Fruit fly (Drosophila melanogaster) whole organism, embryonic: Measurements from ENCODE around the gene Sfp26Ad.

ENCODE experiments used
- Ada2b ChIP-seq: fragments of 200-800 bp; sonication (Bioruptor generic); IDR thresholded peaks from 2 replicates; pipeline ENCODE4 v1.3.6; 2022; ENCODE audit warnings: missing biosample characterization, missing genetic modification characterization
- Antp ChIP-seq: fragments of 200-800 bp; sonication (Bioruptor generic); optimal IDR thresholded peaks from 3 replicates; lab custom pipeline; 2016; ENCODE audit warnings: missing biosample characterization, missing genetic modification characterization
- BtbVII ChIP-seq: fragments of 200-800 bp; sonication (Bioruptor generic); optimal IDR thresholded peaks from 3 replicates; lab custom pipeline; 2017; ENCODE audit warnings: missing biosample characterization, mild to moderate bottlenecking, missing genetic modification characterization
- C15 ChIP-seq: fragments of 200-800 bp; sonication (Bioruptor generic); IDR thresholded peaks from 3 replicates; pipeline ENCODE4 v1.3.6; 2022; ENCODE audit warnings: missing biosample characterization, missing genetic modification characterization
- CG10267 ChIP-seq: fragments of 200-800 bp; sonication (Bioruptor generic); optimal IDR thresholded peaks from 2 replicates; lab custom pipeline; 2018; ENCODE audit warnings: missing biosample characterization, mild to moderate bottlenecking, missing genetic modification characterization, moderate library complexity
- CG11723 ChIP-seq: fragments of 200-800 bp; sonication (Bioruptor generic); optimal IDR thresholded peaks from 2 replicates; lab custom pipeline; 2017; ENCODE audit warnings: missing biosample characterization, mild to moderate bottlenecking, missing genetic modification characterization
- CG13775 ChIP-seq: fragments of 200-800 bp; sonication (Bioruptor generic); optimal IDR thresholded peaks from 3 replicates; lab custom pipeline; 2017; ENCODE audit warnings: missing biosample characterization, mild to moderate bottlenecking, missing genetic modification characterization
- CG14860 ChIP-seq: fragments of 200-800 bp; sonication (Bioruptor generic); IDR thresholded peaks from 3 replicates; pipeline ENCODE4 v1.3.6; 2022; ENCODE audit warnings: missing biosample characterization, missing genetic modification characterization; ENCODE audit not compliant: partially characterized antibody
- CG15269 ChIP-seq: fragments of 200-800 bp; sonication (Bioruptor generic); optimal IDR thresholded peaks from 2 replicates; lab custom pipeline; 2018; ENCODE audit warnings: missing biosample characterization, mild to moderate bottlenecking, missing genetic modification characterization, moderate library complexity
- CG15514 ChIP-seq: fragments of 200-800 bp; sonication (Bioruptor generic); optimal IDR thresholded peaks from 3 replicates; lab custom pipeline; 2017; ENCODE audit warnings: missing biosample characterization, missing genetic modification characterization, mild to moderate bottlenecking, moderate library complexity, missing genetic modification reagents
- CG15696 ChIP-seq: fragments of 200-800 bp; sonication (Bioruptor generic); optimal IDR thresholded peaks from 2 replicates; lab custom pipeline; 2019; ENCODE audit warnings: missing biosample characterization, mild to moderate bottlenecking, missing genetic modification characterization, moderate library complexity
- CG18262 ChIP-seq: fragments of 200-800 bp; optimal IDR thresholded peaks from 3 replicates; lab custom pipeline; 2019; ENCODE audit warnings: missing biosample characterization, mild to moderate bottlenecking, missing genetic modification characterization, moderate library complexity
- CG1832 ChIP-seq: fragments of 200-800 bp; sonication (Bioruptor generic); optimal IDR thresholded peaks from 2 replicates; lab custom pipeline; 2017; ENCODE audit warnings: missing biosample characterization, mild to moderate bottlenecking, missing genetic modification characterization, inconsistent platforms
- CG30020 ChIP-seq: fragments of 200-800 bp; optimal IDR thresholded peaks from 2 replicates; lab custom pipeline; 2019; ENCODE audit warnings: missing biosample characterization, mild to moderate bottlenecking, missing genetic modification characterization, moderate library complexity
- CG3407 ChIP-seq: fragments of 200-800 bp; sonication (Bioruptor generic); optimal IDR thresholded peaks from 2 replicates; lab custom pipeline; 2018; ENCODE audit warnings: missing biosample characterization, mild to moderate bottlenecking, missing genetic modification characterization
- CG34224 ChIP-seq: fragments of 200-800 bp; sonication (Bioruptor generic); IDR thresholded peaks from 3 replicates; pipeline ENCODE4 v1.3.6; 2022; ENCODE audit warnings: missing biosample characterization, missing genetic modification characterization; ENCODE audit not compliant: partially characterized antibody
- CG4404 ChIP-seq: fragments of 200-800 bp; sonication (Bioruptor generic); IDR thresholded peaks from 2 replicates; pipeline ENCODE4 v1.3.6; 2022; ENCODE audit warnings: missing biosample characterization, missing genetic modification characterization
- CG4424 ChIP-seq: fragments of 200-800 bp; sonication (Bioruptor generic); optimal IDR thresholded peaks from 3 replicates; lab custom pipeline; 2016; ENCODE audit warnings: missing biosample characterization, missing genetic modification characterization
- CG7745 ChIP-seq: fragments of 200-800 bp; sonication (Bioruptor generic); optimal IDR thresholded peaks from 2 replicates; lab custom pipeline; 2018; ENCODE audit warnings: missing biosample characterization, mild to moderate bottlenecking, missing genetic modification characterization, moderate library complexity
- CG9727 ChIP-seq: fragments of 200-800 bp; sonication (Bioruptor generic); optimal IDR thresholded peaks from 3 replicates; lab custom pipeline; 2017; ENCODE audit warnings: missing biosample characterization, mild to moderate bottlenecking, missing genetic modification characterization
- D ChIP-seq, 2 experiments: fragments of 200-800 bp in 1 of 2; fragments of >200 bp in 1 of 2; sonication (Bioruptor generic) in 1 of 2; optimal IDR thresholded peaks; 2 replicates in 1 of 2; 3 replicates in 1 of 2; lab custom pipeline; 2017; ENCODE audit warnings: mild to moderate bottlenecking in 1 of 2, missing biosample characterization in 1 of 2, missing genetic modification characterization in 1 of 2, missing genetic modification reagents in 1 of 2
- Dad ChIP-seq: fragments of 200-800 bp; sonication (Bioruptor generic); optimal IDR thresholded peaks from 3 replicates; lab custom pipeline; 2016; ENCODE audit warnings: missing biosample characterization, missing genetic modification characterization
- Deaf1 ChIP-seq: fragments of 200-800 bp; optimal IDR thresholded peaks from 3 replicates; lab custom pipeline; 2019; ENCODE audit warnings: missing biosample characterization, mild to moderate bottlenecking, missing genetic modification characterization, moderate library complexity
- Gug ChIP-seq: fragments of 200-800 bp; sonication (Bioruptor generic); IDR thresholded peaks from 4 replicates; pipeline ENCODE4 v1.3.6; 2022; ENCODE audit warnings: missing biosample characterization, missing genetic modification characterization
- NFAT ChIP-seq: fragments of 200-800 bp; sonication (Bioruptor generic); IDR thresholded peaks from 2 replicates; pipeline ENCODE4 v1.3.6; 2022; ENCODE audit warnings: missing biosample characterization, missing genetic modification characterization
- TFAM ChIP-seq: fragments of 200-800 bp; sonication (Bioruptor generic); optimal IDR thresholded peaks from 2 replicates; lab custom pipeline; 2017; ENCODE audit warnings: missing biosample characterization, missing genetic modification characterization, inconsistent platforms
- Taf1 ChIP-seq: fragments of 200-800 bp; sonication (Bioruptor generic); IDR thresholded peaks from 2 replicates; pipeline ENCODE4 v1.3.6; 2022; ENCODE audit warnings: missing biosample characterization, missing genetic modification characterization
- chif ChIP-seq, 2 experiments: fragments of 200-800 bp; sonication (Bioruptor generic); optimal IDR thresholded peaks; 3 replicates each; lab custom pipeline; 2016; ENCODE audit warnings: missing biosample characterization in 2 of 2, missing genetic modification characterization in 2 of 2
- chinmo ChIP-seq: fragments of 200-800 bp; sonication (Bioruptor generic); IDR thresholded peaks from 4 replicates; pipeline ENCODE4 v1.3.6; 2022; ENCODE audit warnings: missing biosample characterization, missing genetic modification characterization; ENCODE audit not compliant: partially characterized antibody
- eve ChIP-seq, 2 experiments: fragments of >200 bp; optimal IDR thresholded peaks; 2 replicates each; lab custom pipeline; 2017; ENCODE audit warnings: missing biosample characterization in 2 of 2, missing genetic modification characterization in 2 of 2
- fd64A ChIP-seq: fragments of 200-800 bp; sonication (Bioruptor generic); optimal IDR thresholded peaks from 3 replicates; lab custom pipeline; 2018; ENCODE audit warnings: missing biosample characterization, mild to moderate bottlenecking, missing genetic modification characterization
- fd96Cb ChIP-seq: fragments of 200-800 bp; sonication (Bioruptor generic); optimal IDR thresholded peaks from 2 replicates; lab custom pipeline; 2018; ENCODE audit warnings: missing biosample characterization, mild to moderate bottlenecking, missing genetic modification characterization, moderate library complexity
- fru ChIP-seq: fragments of >200 bp; optimal IDR thresholded peaks from 2 replicates; lab custom pipeline; 2017
- fu2 ChIP-seq: fragments of 200-800 bp; sonication (Bioruptor generic); optimal IDR thresholded peaks from 2 replicates; lab custom pipeline; 2016; ENCODE audit warnings: missing biosample characterization, missing genetic modification characterization
- gce ChIP-seq: fragments of 200-800 bp; sonication (Bioruptor generic); IDR thresholded peaks from 3 replicates; pipeline ENCODE4 v1.3.6; 2022; ENCODE audit warnings: missing biosample characterization, missing genetic modification characterization
- grau ChIP-seq: fragments of 200-800 bp; optimal IDR thresholded peaks from 3 replicates; lab custom pipeline; 2019; ENCODE audit warnings: missing biosample characterization, mild to moderate bottlenecking, missing genetic modification characterization, moderate library complexity
- gro ChIP-seq: fragments of 200-800 bp; sonication (Bioruptor generic); optimal IDR thresholded peaks from 2 replicates; lab custom pipeline; 2016; ENCODE audit warnings: missing biosample characterization, missing genetic modification characterization
- gt ChIP-seq: fragments of 200-800 bp; sonication (Bioruptor generic); IDR thresholded peaks from 2 replicates; pipeline ENCODE4 v1.3.6; 2022; ENCODE audit warnings: missing biosample characterization, missing genetic modification characterization
- jumu ChIP-seq: fragments of 200-800 bp; sonication (Bioruptor generic); optimal IDR thresholded peaks from 3 replicates; lab custom pipeline; 2016; ENCODE audit warnings: missing biosample characterization, missing genetic modification characterization
- ken ChIP-seq: fragments of 200-800 bp; sonication (Bioruptor generic); IDR thresholded peaks from 3 replicates; pipeline ENCODE4 v1.3.6; 2022; ENCODE audit warnings: missing biosample characterization, missing genetic modification characterization
- lov ChIP-seq, 2 experiments: fragments of 200-800 bp in 1 of 2; fragments of >200 bp in 1 of 2; sonication (Bioruptor generic) in 1 of 2; IDR thresholded peaks in 1 of 2; optimal IDR thresholded peaks in 1 of 2; 2 replicates in 1 of 2; 3 replicates in 1 of 2; pipeline versions ENCODE4 v1.3.6 to Lab custom; 2017 to 2022; ENCODE audit warnings: missing biosample characterization in 1 of 2, missing genetic modification characterization in 1 of 2
- peb ChIP-seq: fragments of 200-800 bp; sonication (Bioruptor generic); IDR thresholded peaks from 2 replicates; pipeline ENCODE4 v1.3.6; 2022; ENCODE audit warnings: missing biosample characterization, missing genetic modification characterization
- pfk ChIP-seq: fragments of 200-800 bp; sonication (Bioruptor generic); optimal IDR thresholded peaks from 2 replicates; lab custom pipeline; 2018; ENCODE audit warnings: missing biosample characterization, mild to moderate bottlenecking, missing genetic modification characterization, moderate library complexity
- pros ChIP-seq: fragments of 200-800 bp; sonication (Bioruptor generic); optimal IDR thresholded peaks from 3 replicates; lab custom pipeline; 2019; ENCODE audit warnings: missing biosample characterization, mild to moderate bottlenecking, missing genetic modification characterization, moderate library complexity
- sob ChIP-seq: fragments of 200-800 bp; sonication (Bioruptor generic); IDR thresholded peaks from 2 replicates; pipeline ENCODE4 v1.3.6; 2022; ENCODE audit warnings: missing biosample characterization, missing genetic modification characterization
- sqz ChIP-seq: fragments of 200-800 bp; sonication (Bioruptor generic); optimal IDR thresholded peaks from 3 replicates; lab custom pipeline; 2018; ENCODE audit warnings: missing biosample characterization, mild to moderate bottlenecking, missing genetic modification characterization
- vvl ChIP-seq: fragments of 200-800 bp; sonication (Bioruptor generic); IDR thresholded peaks from 2 replicates; pipeline ENCODE4 v1.3.6; 2022; ENCODE audit warnings: missing biosample characterization, missing genetic modification characterization
- z ChIP-seq: fragments of 200-800 bp; sonication (Bioruptor generic); IDR thresholded peaks from 3 replicates; pipeline ENCODE4 v1.3.6; 2022; ENCODE audit warnings: missing biosample characterization, missing genetic modification characterization
- zen ChIP-seq: fragments of 200-800 bp; sonication (Bioruptor generic); optimal IDR thresholded peaks from 3 replicates; lab custom pipeline; 2018; ENCODE audit warnings: missing biosample characterization, mild to moderate bottlenecking, missing genetic modification characterization, moderate library complexity

Gene Sfp26Ad

DNA sequence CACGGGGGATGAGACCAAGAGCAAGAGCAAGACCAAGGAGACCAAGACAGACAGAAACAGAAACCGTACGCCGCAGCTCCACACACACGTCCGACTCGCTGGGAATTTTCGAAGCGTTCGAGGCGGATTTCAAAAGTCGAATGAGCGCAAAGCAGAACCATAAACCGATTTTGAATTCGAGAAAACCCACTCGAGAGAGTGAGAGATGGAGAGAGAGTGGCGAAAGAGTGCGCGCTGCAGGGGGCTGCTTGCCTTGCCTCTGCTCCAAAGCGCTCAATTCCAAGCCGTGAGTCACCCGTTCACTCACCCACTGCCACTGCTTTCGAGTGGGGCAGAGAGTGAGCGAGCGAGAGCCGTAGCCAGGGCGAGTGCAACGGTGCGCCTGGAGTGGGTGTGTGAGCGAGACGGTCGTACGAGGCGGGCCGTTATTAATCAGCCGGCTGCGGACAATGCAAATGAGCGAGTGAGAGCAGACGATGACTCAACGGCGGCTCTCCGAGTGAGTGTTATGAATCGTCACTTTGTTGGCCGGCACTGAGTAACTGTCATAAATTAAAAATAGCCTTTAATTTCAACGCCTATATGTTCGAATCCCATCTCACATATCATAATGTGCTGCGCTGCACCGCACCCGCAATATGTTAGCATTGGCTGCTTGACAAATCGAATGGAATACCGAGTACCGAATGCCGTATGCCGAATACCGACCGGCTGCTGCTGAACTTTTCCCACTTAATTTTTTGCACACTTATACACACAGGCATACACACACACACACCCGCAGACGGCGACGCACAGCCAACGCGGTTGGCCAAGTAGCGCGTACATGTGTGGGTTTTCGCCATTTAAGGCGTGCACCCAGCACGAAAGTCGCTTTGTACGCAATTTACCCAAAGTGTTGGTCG, 37.1 kb upstream of the Sfp26Ad start (continued):
- peak; percentile 6 for TF ChIP-seq sqz
- peak; percentile 33 for TF ChIP-seq grau (tag; lab: Kevin White, UChicago)
- peak; percentile 42 for TF ChIP-seq pfk (GFP tag; lab: Kevin White, UChicago)
- TF ChIP-seq Taf1: no peak
- TF ChIP-seq fd64A: no peak
- TF ChIP-seq z: no peak
- TF ChIP-seq zen (tag; lab: Kevin White, UChicago): no peak
- no peak for TF ChIP-seq D (optimal IDR thresholded peaks at IDR 0.05; lab: Kevin White, UChicago)
- no peak for TF ChIP-seq D (GFP tag; optimal IDR thresholded peaks at IDR 0.05; lab: Kevin White, UChicago)
- TF ChIP-seq Antp (GFP tag; lab: Kevin White, UChicago): no peak
- TF ChIP-seq eve (GFP tag; optimal IDR thresholded peaks at IDR 0.05; lab: Kevin White, UChicago): no peak
- TF ChIP-seq CG15269 (tag; lab: Kevin White, UChicago): peak; percentile 4
- peak; percentile 92 for TF ChIP-seq CG1832 (GFP tag; lab: Kevin White, UChicago)
- TF ChIP-seq CG3407 (GFP tag; lab: Kevin White, UChicago): no peak
- no peak for TF ChIP-seq gce (GFP tag; lab: Robert Waterston, UW)
- TF ChIP-seq pros (GFP tag; lab: Kevin White, UChicago): peak; percentile 91
- no peak for TF ChIP-seq CG9727
- no peak for TF ChIP-seq TFAM
- TF ChIP-seq CG4424 (GFP tag; lab: Kevin White, UChicago): no peak
- TF ChIP-seq CG11723 (GFP tag; lab: Kevin White, UChicago): no peak
- no peak for TF ChIP-seq sob
- no peak for TF ChIP-seq gt
- TF ChIP-seq chif (GFP tag; optimal IDR thresholded peaks at IDR 0.05; lab: Kevin White, UChicago): no peak
- peak; percentile 25 for TF ChIP-seq CG15514
- TF ChIP-seq CG10267 (tag; lab: Kevin White, UChicago): peak; percentile 26
- TF ChIP-seq CG4404: no peak
- TF ChIP-seq vvl (GFP tag; lab: Robert Waterston, UW): no peak
- no peak for TF ChIP-seq Ada2b (GFP tag; lab: Robert Waterston, UW)
- TF ChIP-seq CG13775 (GFP tag; lab: Kevin White, UChicago): no peak
- TF ChIP-seq peb (GFP tag; lab: Robert Waterston, UW): no peak
- TF ChIP-seq fru (lab: Kevin White, UChicago): no peak
- TF ChIP-seq CG14860 (GFP tag; lab: Robert Waterston, UW): no peak
- TF ChIP-seq CG7745 (tag; lab: Kevin White, UChicago): peak; percentile 100
- peak; percentile 21 for TF ChIP-seq Dad (GFP tag; lab: Kevin White, UChicago)
- TF ChIP-seq Gug: no peak
- no peak for TF ChIP-seq chinmo (GFP tag; lab: Robert Waterston, UW)
- TF ChIP-seq Deaf1 (tag; lab: Kevin White, UChicago): peak; percentile 51
- no peak for TF ChIP-seq fu2
- no peak for TF ChIP-seq C15 (GFP tag; lab: Robert Waterston, UW)
- no peak for TF ChIP-seq CG18262
- no peak for TF ChIP-seq fd96Cb (tag; lab: Kevin White, UChicago)
- TF ChIP-seq lov (optimal IDR thresholded peaks at IDR 0.05; lab: Kevin White, UChicago): no peak
- no peak for TF ChIP-seq lov (GFP tag; IDR thresholded peaks at IDR 0.05; lab: Robert Waterston, UW)
- TF ChIP-seq NFAT (GFP tag; lab: Robert Waterston, UW): no peak
- no peak for TF ChIP-seq CG30020 (tag; lab: Kevin White, UChicago)
- TF ChIP-seq CG15696 (tag; lab: Kevin White, UChicago): no peak
- TF ChIP-seq jumu (GFP tag; lab: Kevin White, UChicago): peak; percentile 12
- TF ChIP-seq BtbVII (GFP tag; lab: Kevin White, UChicago): peak; percentile 73
- no peak for TF ChIP-seq gro (GFP tag; lab: Kevin White, UChicago)
- TF ChIP-seq ken (GFP tag; lab: Robert Waterston, UW): no peak
- no peak for TF ChIP-seq CG34224
